Worm (Caenorhabditis elegans): ENCODE results near the gene Y47D3A.32.

Y47D3A.32 gene

DNA sequence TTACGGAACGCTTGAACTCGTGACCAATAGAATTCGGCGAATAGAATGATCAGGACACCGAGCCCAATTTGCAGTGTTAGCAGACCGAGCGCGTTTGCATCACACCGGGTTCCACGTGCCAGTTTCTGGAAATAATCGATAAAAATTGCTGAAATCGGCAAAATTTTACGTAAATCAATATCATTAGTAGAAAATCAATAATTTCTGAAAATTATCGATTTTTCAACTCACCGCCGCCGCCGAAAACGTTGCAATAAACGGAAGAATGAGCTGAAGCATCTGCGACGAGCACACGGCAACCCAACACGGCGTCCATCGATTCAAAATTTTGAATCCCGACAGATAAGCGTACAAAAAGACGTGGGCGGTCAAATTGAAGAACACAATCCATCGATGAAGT lies 21.6 kb upstream of the Y47D3A.32 start:
- no peak for TF ChIP-seq pros-1 (tag; optimal IDR thresholded peaks at IDR 0.05)
- no peak for TF ChIP-seq ets-4 (tag; optimal IDR thresholded peaks at IDR 0.05)
- TF ChIP-seq ceh-18 (tag; optimal IDR thresholded peaks at IDR 0.05): no peak
- TF ChIP-seq dve-1 (tag; optimal IDR thresholded peaks at IDR 0.05): no peak
- TF ChIP-seq ceh-9 (tag; optimal IDR thresholded peaks at IDR 0.05): no peak
- no peak for TF ChIP-seq lim-6 (tag; optimal IDR thresholded peaks at IDR 0.05)
- TF ChIP-seq dmd-4 (tag; optimal IDR thresholded peaks at IDR 0.05; ENCODE audit: borderline replicate concordance): no peak

DNA sequence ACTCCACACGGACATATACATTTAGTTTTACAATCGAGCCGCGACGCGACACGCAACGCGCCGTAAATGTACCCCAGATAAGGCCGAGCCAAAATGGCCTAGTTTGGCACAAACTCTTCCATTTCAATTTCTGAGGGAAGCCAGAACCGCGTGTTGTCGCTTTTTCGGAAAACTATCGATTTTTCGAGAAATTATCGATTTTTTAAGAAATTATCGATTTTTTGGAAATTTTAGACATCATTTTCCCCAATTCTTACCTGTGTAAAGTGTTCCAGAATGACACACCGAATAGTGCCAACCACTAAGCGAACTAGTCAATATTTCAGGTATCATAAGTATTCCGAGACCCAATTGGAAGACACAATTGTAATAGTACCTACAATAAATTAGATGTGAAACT lies 20.8 kb upstream of the Y47D3A.32 start:
- TF ChIP-seq ceh-30 (tag; optimal IDR thresholded peaks at IDR 0.05) (no peak), odd-2 (tag; optimal IDR thresholded peaks at IDR 0.05) (no peak), ztf-16 (tag; optimal IDR thresholded peaks at IDR 0.05) (no peak), T23F11.4 (GFP tag; optimal IDR thresholded peaks at IDR 0.05) (no peak), pha-2 (tag; optimal IDR thresholded peaks at IDR 0.05) (no peak), ets-4 (tag; optimal IDR thresholded peaks at IDR 0.05) (no peak), sox-2 (GFP tag; IDR thresholded peaks at IDR 0.05) (no peak), lim-6 (tag; optimal IDR thresholded peaks at IDR 0.05) (no peak), ceh-22 (tag; optimal IDR thresholded peaks at IDR 0.05) (no peak), ama-1 (optimal IDR thresholded peaks at IDR 0.05) (no peak), ceh-2 (tag; optimal IDR thresholded peaks at IDR 0.05) (no peak), elt-2 (tag; optimal IDR thresholded peaks at IDR 0.05) (no peak), ref-2 (tag; optimal IDR thresholded peaks at IDR 0.05) (no peak), elt-4 (tag; optimal IDR thresholded peaks at IDR 0.05) (no peak), ceh-24 (tag; optimal IDR thresholded peaks at IDR 0.05) (no peak), unc-86 (tag; optimal IDR thresholded peaks at IDR 0.05) (no peak), ttx-3 (tag; optimal IDR thresholded peaks at IDR 0.05) (no peak)

- TF ChIP-seq pqm-1 (tag; optimal IDR thresholded peaks at IDR 0.05): no peak
- TF ChIP-seq eyg-1 (tag; optimal IDR thresholded peaks at IDR 0.05): no peak
- TF ChIP-seq ttx-3 (tag; optimal IDR thresholded peaks at IDR 0.05): no peak
- no peak for TF ChIP-seq ceh-2 (tag; optimal IDR thresholded peaks at IDR 0.05)
- TF ChIP-seq sox-4 (tag; optimal IDR thresholded peaks at IDR 0.05): no peak
- no peak for TF ChIP-seq hlh-6 (tag; optimal IDR thresholded peaks at IDR 0.05)
- no peak for TF ChIP-seq lin-11 (tag; optimal IDR thresholded peaks at IDR 0.05)
- TF ChIP-seq ceh-45 (GFP tag; IDR thresholded peaks at IDR 0.05): no peak
- no peak for TF ChIP-seq ceh-22 (tag; optimal IDR thresholded peaks at IDR 0.05)
- TF ChIP-seq unc-3 (GFP tag; conservative IDR thresholded peaks at IDR 0.05): no peak
- TF ChIP-seq unc-3 (tag; optimal IDR thresholded peaks at IDR 0.05): no peak
- TF ChIP-seq mec-3 (tag; optimal IDR thresholded peaks at IDR 0.05; ENCODE audit: borderline replicate concordance): no peak
- TF ChIP-seq sdc-2 (tag; optimal IDR thresholded peaks at IDR 0.05): no peak
- no peak for TF ChIP-seq pat-9 (tag; optimal IDR thresholded peaks at IDR 0.05)
- no peak for TF ChIP-seq zip-5 (tag; optimal IDR thresholded peaks at IDR 0.05)
- TF ChIP-seq pha-2 (tag; optimal IDR thresholded peaks at IDR 0.05): no peak
- TF ChIP-seq F13H6.1 (tag; optimal IDR thresholded peaks at IDR 0.05): no peak
- no peak for TF ChIP-seq ahr-1 (tag; optimal IDR thresholded peaks at IDR 0.05)
- no peak for TF ChIP-seq ets-4 (tag; optimal IDR thresholded peaks at IDR 0.05)
- no peak for TF ChIP-seq rnt-1 (tag; optimal IDR thresholded peaks at IDR 0.05)
- no peak for TF ChIP-seq fkh-10 (GFP tag; optimal IDR thresholded peaks at IDR 0.05)
These were observed 20.2 kb upstream of the Y47D3A.32 start, which contains the start of gene elo-8 for ce11 chrIII:11231969-11232368. Gene elo-8, minus strand, starts transcription at chrIII:11232069.

DNA sequence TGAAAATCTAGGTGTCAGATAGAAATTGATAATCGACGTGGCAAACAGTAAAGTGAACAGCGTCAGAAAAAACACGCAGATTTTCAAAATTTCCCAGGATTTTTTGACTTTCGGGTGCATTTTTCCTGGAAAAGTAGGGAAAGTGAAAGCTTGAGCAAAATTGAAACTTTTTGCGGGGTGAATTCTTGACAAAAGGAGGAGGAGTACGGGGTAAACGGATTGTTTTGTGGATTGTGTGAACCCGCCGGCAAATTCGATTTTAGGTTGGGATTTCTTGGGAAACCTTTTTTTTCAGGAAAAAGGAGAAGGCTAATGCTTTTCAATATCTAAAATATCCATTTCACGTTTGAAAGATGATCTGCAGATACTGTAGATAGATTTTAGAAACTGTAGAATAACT lies 17.4 kb upstream of the Y47D3A.32 start, which contains the start of gene Y47D3A.34:
Y47D3A.34 (minus strand) TSS at position 120 of the 400 bp plus-strand sequence.
- TF ChIP-seq unc-42 (tag; optimal IDR thresholded peaks at IDR 0.05) (peak; percentile 39), nhr-11 (tag; optimal IDR thresholded peaks at IDR 0.05) (no peak), hlh-6 (tag; optimal IDR thresholded peaks at IDR 0.05) (no peak), elt-4 (tag; optimal IDR thresholded peaks at IDR 0.05) (no peak), pros-1 (tag; optimal IDR thresholded peaks at IDR 0.05) (no peak), Y22D7AL.16 (tag; optimal IDR thresholded peaks at IDR 0.05) (no peak)
